Fruit fly (Drosophila melanogaster) whole organism, adult: ENCODE measurements around the gene Pdf.

Experiments used
- CG11617 ChIP-seq: fragments of 200-800 bp; sonication (Bioruptor generic); optimal IDR thresholded peaks from 2 replicates; lab custom pipeline; 2017; ENCODE audit warnings: mild to moderate bottlenecking, missing biosample characterization, missing genetic modification reagents, missing genetic modification characterization
- CG12768 ChIP-seq: fragments of 200-800 bp; sonication (Bioruptor generic); optimal IDR thresholded peaks from 2 replicates; lab custom pipeline; 2017; ENCODE audit warnings: missing biosample characterization, missing genetic modification characterization, mild to moderate bottlenecking, moderate library complexity, missing genetic modification reagents
- CG14711 ChIP-seq: fragments of 200-800 bp; sonication (Bioruptor generic); optimal IDR thresholded peaks from 2 replicates; lab custom pipeline; 2018; ENCODE audit warnings: missing biosample characterization, mild to moderate bottlenecking, missing genetic modification characterization, moderate library complexity
- CG1620 ChIP-seq: fragments of 200-800 bp; sonication (Bioruptor generic); optimal IDR thresholded peaks from 2 replicates; lab custom pipeline; 2016; ENCODE audit warnings: missing biosample characterization, missing genetic modification characterization
- CG33017 ChIP-seq: fragments of 200-800 bp; sonication (Bioruptor generic); optimal IDR thresholded peaks from 2 replicates; lab custom pipeline; 2018; ENCODE audit warnings: missing biosample characterization, mild to moderate bottlenecking, missing genetic modification characterization, moderate library complexity
- CG5204 ChIP-seq: fragments of 200-800 bp; sonication (Bioruptor generic); optimal IDR thresholded peaks from 2 replicates; lab custom pipeline; 2016; ENCODE audit warnings: missing biosample characterization, missing genetic modification characterization
- CG7045 ChIP-seq: fragments of 200-800 bp; sonication (Bioruptor generic); optimal IDR thresholded peaks from 2 replicates; lab custom pipeline; 2017; ENCODE audit warnings: missing biosample characterization, mild to moderate bottlenecking, missing genetic modification characterization
- CG7101 ChIP-seq: fragments of 200-800 bp; sonication (Bioruptor generic); optimal IDR thresholded peaks from 2 replicates; lab custom pipeline; 2018; ENCODE audit warnings: missing biosample characterization, mild to moderate bottlenecking, missing genetic modification characterization, moderate library complexity
- Clk ChIP-seq: fragments of 200-800 bp; sonication (Bioruptor generic); optimal IDR thresholded peaks from 2 replicates; lab custom pipeline; 2017; ENCODE audit warnings: missing biosample characterization, missing genetic modification characterization
- Crg-1 ChIP-seq: fragments of 200-800 bp; sonication (Bioruptor generic); optimal IDR thresholded peaks from 2 replicates; lab custom pipeline; 2016; ENCODE audit warnings: missing biosample characterization, missing genetic modification characterization
- Hr96 ChIP-seq: fragments of 200-800 bp; sonication (Bioruptor generic); optimal IDR thresholded peaks from 2 replicates; lab custom pipeline; 2016; ENCODE audit warnings: missing biosample characterization, missing genetic modification characterization
- Mnt ChIP-seq: fragments of 200-800 bp; sonication (Bioruptor generic); optimal IDR thresholded peaks from 2 replicates; lab custom pipeline; 2016; ENCODE audit warnings: missing biosample characterization, mild to moderate bottlenecking, missing genetic modification characterization
- bab1 ChIP-seq: fragments of 200-800 bp; sonication (Bioruptor generic); optimal IDR thresholded peaks from 3 replicates; lab custom pipeline; 2019; ENCODE audit warnings: missing biosample characterization, mild to moderate bottlenecking, missing genetic modification characterization, moderate library complexity
- cic ChIP-seq: fragments of 200-800 bp; sonication (Bioruptor generic); optimal IDR thresholded peaks from 2 replicates; lab custom pipeline; 2017; ENCODE audit warnings: missing biosample characterization, mild to moderate bottlenecking, missing genetic modification characterization, moderate library complexity
- cnc ChIP-seq, 2 experiments: fragments of >200 bp; optimal IDR thresholded peaks; 2 replicates each; lab custom pipeline; 2017
- kay ChIP-seq: fragments of 200-800 bp; sonication (Bioruptor generic); peaks from one replicate; lab custom pipeline; 2016; ENCODE audit warnings: missing biosample characterization, missing genetic modification characterization, borderline replicate concordance
- ovo ChIP-seq: fragments of 200-800 bp; sonication (Bioruptor generic); optimal IDR thresholded peaks from 2 replicates; lab custom pipeline; 2016; ENCODE audit warnings: missing biosample characterization, missing genetic modification characterization
- pad ChIP-seq: fragments of 200-800 bp; sonication (Bioruptor generic); optimal IDR thresholded peaks from 3 replicates; lab custom pipeline; 2017; ENCODE audit warnings: missing biosample characterization, missing genetic modification characterization, mild to moderate bottlenecking, moderate library complexity, missing genetic modification reagents
- toe ChIP-seq: fragments of 200-800 bp; sonication (Bioruptor generic); optimal IDR thresholded peaks from 2 replicates; lab custom pipeline; 2016; ENCODE audit warnings: missing biosample characterization, missing genetic modification characterization

Gene Pdf

dm6 chr3R:26450371-26450770 is 5.6 kb downstream of the Pdf start, which contains the start of gene Hex-t2:
Gene Hex-t2 (plus strand): TSS chr3R:26450671.
- no peak for TF ChIP-seq bab1
- TF ChIP-seq Hr96 (GFP tag; lab: Kevin White, UChicago), result no peak
- no peak for TF ChIP-seq CG7101 (tag; lab: Kevin White, UChicago)
- TF ChIP-seq CG1620 (GFP tag; lab: Kevin White, UChicago), result no peak
- no peak for TF ChIP-seq CG11617

- no peak for TF ChIP-seq Mnt (GFP tag; lab: Kevin White, UChicago)
- no peak for TF ChIP-seq bab1
- TF ChIP-seq CG5204, result no peak
- TF ChIP-seq CG33017 (tag; lab: Kevin White, UChicago), result no peak
- TF ChIP-seq Clk, result no peak
- TF ChIP-seq Hr96 (GFP tag; lab: Kevin White, UChicago), result no peak
- TF ChIP-seq cnc (optimal IDR thresholded peaks at IDR 0.05; lab: Kevin White, UChicago), result no peak
- no peak for TF ChIP-seq Crg-1
Observed at dm6 chr3R:26448779-26449178, 7.2 kb downstream of the Pdf start, which contains the start of gene Hex-t1. Gene Hex-t1 (plus strand): TSS chr3R:26449079.

DNA sequence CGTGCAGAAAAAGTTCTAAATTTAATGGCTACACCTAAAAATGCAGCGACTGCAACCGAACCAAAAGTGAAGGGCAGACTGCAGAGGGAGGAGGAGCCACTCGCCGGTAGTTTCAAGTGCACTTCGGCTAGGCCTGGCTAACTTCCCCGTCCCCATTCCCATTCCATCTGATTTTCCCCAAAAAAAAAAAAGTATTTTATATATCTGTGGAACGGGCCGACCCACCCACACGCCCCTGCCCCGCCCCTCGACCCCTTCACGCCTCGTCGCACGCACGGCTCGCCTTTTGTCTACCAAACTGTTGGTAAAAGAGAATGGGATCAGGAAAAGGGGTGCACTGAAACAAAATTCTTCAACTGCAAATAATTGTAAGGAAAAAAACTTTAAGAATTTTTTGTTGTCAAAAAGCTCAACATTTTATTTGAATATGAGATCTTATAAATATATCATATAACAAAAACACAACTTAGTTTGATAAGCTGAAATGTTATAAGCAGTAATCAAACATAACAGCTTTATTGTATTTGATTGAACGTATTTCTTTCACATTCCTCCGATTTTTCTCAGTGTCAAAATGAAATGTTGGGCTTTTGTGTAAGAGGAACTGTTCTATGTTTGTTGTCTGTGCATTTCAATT is 11.9 kb downstream of the Pdf start:
- TF ChIP-seq toe (GFP tag; lab: Kevin White, UChicago), result no peak
- no peak for TF ChIP-seq CG1620 (GFP tag; lab: Kevin White, UChicago)
- TF ChIP-seq CG7045 (GFP tag; lab: Kevin White, UChicago), result peak; percentile 27

dm6 chr3R:26443343-26443742 is 12.6 kb downstream of the Pdf start:
- TF ChIP-seq CG5204, result no peak
- TF ChIP-seq toe (GFP tag; lab: Kevin White, UChicago), result no peak
- TF ChIP-seq CG1620 (GFP tag; lab: Kevin White, UChicago), result no peak
- no peak for TF ChIP-seq Clk
- TF ChIP-seq CG7045 (GFP tag; lab: Kevin White, UChicago), result no peak
- TF ChIP-seq CG33017 (tag; lab: Kevin White, UChicago), result no peak
- TF ChIP-seq kay (GFP tag; lab: Kevin White, UChicago), result no peak
- TF ChIP-seq Hr96 (GFP tag; lab: Kevin White, UChicago), result no peak

DNA sequence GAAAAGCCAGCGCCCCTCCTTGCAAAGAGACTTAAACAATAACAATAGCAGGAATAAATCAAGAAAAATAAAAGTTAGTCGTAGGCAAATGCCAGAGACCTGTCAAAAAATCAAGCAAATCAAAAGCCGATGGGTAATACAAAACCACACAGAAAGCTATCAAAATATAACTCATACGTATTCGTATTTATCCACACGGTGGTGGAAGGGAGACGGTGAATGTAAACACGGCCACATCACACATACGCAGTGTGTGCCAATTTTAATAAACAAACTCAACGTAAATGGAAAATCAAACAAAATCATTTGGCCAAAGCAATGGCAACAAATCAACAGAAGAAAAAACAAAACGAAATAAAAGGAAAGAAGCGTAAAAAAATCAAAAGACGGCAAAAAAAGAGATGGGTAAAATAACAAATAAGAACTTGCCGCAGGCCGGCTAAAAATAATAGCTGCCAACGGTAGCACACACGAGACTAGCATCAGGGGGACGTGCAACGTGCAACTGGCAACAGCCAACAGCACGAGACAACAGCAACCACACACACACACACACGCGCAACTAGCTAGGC is 13.2 kb downstream of the Pdf start:
- TF ChIP-seq CG11617, result no peak
- TF ChIP-seq CG7101 (tag; lab: Kevin White, UChicago), result no peak
- no peak for TF ChIP-seq toe (GFP tag; lab: Kevin White, UChicago)
- TF ChIP-seq Clk, result no peak

DNA sequence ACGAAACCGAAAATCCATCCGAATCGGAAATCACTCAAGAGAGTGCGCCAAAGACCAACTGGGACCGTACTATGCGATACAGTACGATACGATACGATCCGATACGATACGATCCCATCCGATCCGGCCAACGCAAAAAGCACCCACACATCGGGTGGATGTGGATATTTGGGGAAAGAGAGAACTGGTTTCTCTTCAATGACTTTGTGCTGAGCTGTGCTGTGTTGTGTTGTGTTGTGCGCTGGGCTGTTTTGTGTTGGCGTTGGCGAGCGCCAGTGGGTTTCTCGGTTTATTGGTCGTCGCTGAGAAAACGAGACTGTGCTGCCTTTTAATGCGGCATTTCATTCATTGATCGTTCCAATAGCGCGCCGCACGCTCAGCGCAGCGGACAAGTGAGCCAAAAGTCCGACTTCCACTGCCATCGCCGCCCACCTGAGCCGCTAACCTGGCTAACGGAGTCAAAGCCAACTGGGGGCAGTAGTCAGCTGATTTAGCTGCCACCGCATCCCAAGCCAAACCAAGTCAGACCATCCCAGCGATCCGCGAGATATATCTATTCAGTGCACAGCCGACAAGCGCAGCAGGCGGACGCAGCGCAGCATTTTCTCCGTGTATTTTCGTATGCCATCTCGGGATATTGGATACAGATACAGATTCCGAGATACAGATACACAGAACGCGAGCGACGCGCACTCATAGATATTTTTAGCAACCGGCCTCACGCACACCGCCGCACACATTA is 15.3 kb downstream of the Pdf start, which contains the start of gene tx:
tx (plus strand) TSS at position 324 of the 742 bp plus-strand sequence.
- no peak for TF ChIP-seq CG5204
- peak; percentile 46 for TF ChIP-seq ovo (GFP tag; lab: Kevin White, UChicago)
- TF ChIP-seq cic (GFP tag; lab: Kevin White, UChicago), result peak; percentile 35

DNA sequence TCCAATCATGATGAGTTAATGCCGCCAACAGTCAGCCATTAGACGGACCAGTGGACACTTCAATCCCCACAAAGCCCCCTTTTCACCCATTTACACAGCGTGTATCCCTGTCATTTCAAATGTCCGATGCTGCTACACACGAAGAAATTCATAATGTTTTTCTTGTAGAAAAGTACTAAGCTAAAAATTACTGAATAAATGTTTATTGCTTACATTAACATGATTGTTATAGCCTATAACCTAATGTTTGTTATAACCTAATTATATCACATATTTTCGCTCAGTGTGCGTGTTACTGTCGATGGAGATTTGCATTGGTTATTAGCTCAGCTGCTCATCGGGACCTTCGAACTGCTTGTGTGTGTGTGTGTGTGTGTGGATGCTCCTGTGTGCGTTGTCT is 19.4 kb downstream of the Pdf start:
- TF ChIP-seq CG14711, result no peak
- TF ChIP-seq CG11617, result no peak
- TF ChIP-seq CG7101 (tag; lab: Kevin White, UChicago), result no peak
- no peak for TF ChIP-seq CG33017 (tag; lab: Kevin White, UChicago)
- TF ChIP-seq cnc (optimal IDR thresholded peaks at IDR 0.05; lab: Kevin White, UChicago), result no peak
- no peak for TF ChIP-seq Mnt (GFP tag; lab: Kevin White, UChicago)
- no peak for TF ChIP-seq pad (GFP tag; lab: Kevin White, UChicago)
- TF ChIP-seq Crg-1, result no peak
- no peak for TF ChIP-seq ovo (GFP tag; lab: Kevin White, UChicago)
- no peak for TF ChIP-seq kay (GFP tag; lab: Kevin White, UChicago)
- TF ChIP-seq CG5204, result no peak
- no peak for TF ChIP-seq cic (GFP tag; lab: Kevin White, UChicago)
- TF ChIP-seq CG12768 (GFP tag; lab: Kevin White, UChicago), result no peak
- no peak for TF ChIP-seq Hr96 (GFP tag; lab: Kevin White, UChicago)

DNA sequence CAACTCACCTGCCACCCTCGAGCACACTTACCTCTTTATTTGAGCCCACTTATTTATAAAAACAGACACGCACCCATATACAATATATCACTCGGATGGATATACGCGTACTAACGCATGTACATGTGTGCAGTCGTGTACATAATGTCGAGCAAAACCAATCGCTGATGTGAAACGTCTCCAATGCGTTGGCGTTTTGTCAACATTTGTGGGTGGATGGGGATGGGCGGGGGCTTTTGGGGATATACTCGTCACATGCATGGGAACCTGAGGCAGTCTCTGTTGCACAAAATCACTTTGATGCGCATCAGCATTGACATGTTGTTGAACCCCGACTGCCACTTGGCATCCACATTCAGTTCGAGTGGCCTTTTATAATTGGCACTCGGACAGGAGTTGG is 19.9 kb downstream of the Pdf start:
- TF ChIP-seq CG33017 (tag; lab: Kevin White, UChicago), result no peak
- no peak for TF ChIP-seq Clk
- no peak for TF ChIP-seq CG7101 (tag; lab: Kevin White, UChicago)
- TF ChIP-seq Crg-1, result no peak
- TF ChIP-seq CG1620 (GFP tag; lab: Kevin White, UChicago), result no peak
- no peak for TF ChIP-seq Mnt (GFP tag; lab: Kevin White, UChicago)
- no peak for TF ChIP-seq cic (GFP tag; lab: Kevin White, UChicago)
- no peak for TF ChIP-seq CG11617
- no peak for TF ChIP-seq pad (GFP tag; lab: Kevin White, UChicago)
